Fruit fly (Drosophila melanogaster): ENCODE data around the gene CG14518.

The CG14518 gene

dm6 chr3R:29038960-29039581 lies 14.3 kb downstream of the CG14518 start, which contains the start of the genes Slu7 and Pkc98E (continued):
- TF ChIP-seq CG13775 (GFP tag; optimal IDR thresholded peaks at IDR 0.05) (peak; percentile 9), pum (GFP tag; optimal IDR thresholded peaks at IDR 0.05) (peak; percentile 52), zf30C (GFP tag; optimal IDR thresholded peaks at IDR 0.05) (no peak), Dp (GFP tag; optimal IDR thresholded peaks at IDR 0.05) (peak; percentile 23), CHES-1-like (GFP tag; optimal IDR thresholded peaks at IDR 0.05) (peak; percentile 66), Rfx (GFP tag; IDR thresholded peaks at IDR 0.05) (peak; percentile 89), disco-r (GFP tag; optimal IDR thresholded peaks at IDR 0.05) (no peak), B-H2 (GFP tag; optimal IDR thresholded peaks at IDR 0.05) (peak; percentile 80), sima (GFP tag; optimal IDR thresholded peaks at IDR 0.05) (no peak), Nf-YB (GFP tag; optimal IDR thresholded peaks at IDR 0.05) (no peak), CG18262 (tag; optimal IDR thresholded peaks at IDR 0.05) (no peak), ase (GFP tag; IDR thresholded peaks at IDR 0.05) (no peak), Hr39 (optimal IDR thresholded peaks at IDR 0.05) (no peak), chinmo (GFP tag; IDR thresholded peaks at IDR 0.05; ENCODE audit: partially characterized antibody) (peak; percentile 91; the same call in 3 of the 4 replicates), pita (GFP tag; optimal IDR thresholded peaks at IDR 0.05) (no peak), prd (optimal IDR thresholded peaks at IDR 0.05) (no peak), prd (GFP tag; IDR thresholded peaks at IDR 0.05) (peak; percentile 76), Camta (GFP tag; optimal IDR thresholded peaks at IDR 0.05) (peak; percentile 39), Jarid2 (GFP tag; optimal IDR thresholded peaks at IDR 0.05) (no peak), fu2 (GFP tag; optimal IDR thresholded peaks at IDR 0.05) (peak; percentile 71), Awh (GFP tag; IDR thresholded peaks at IDR 0.05) (no peak), CG13296 (GFP tag; optimal IDR thresholded peaks at IDR 0.05) (peak; percentile 10), Gsc (GFP tag; IDR thresholded peaks at IDR 0.05) (no peak), CG30020 (tag; optimal IDR thresholded peaks at IDR 0.05) (peak; percentile 10), NC2β (GFP tag; optimal IDR thresholded peaks at IDR 0.05) (peak; percentile 37), ci (GFP tag; IDR thresholded peaks at IDR 0.05) (peak; percentile 47; the same call in 1 of the 3 replicates), HLH3B (GFP tag; IDR thresholded peaks at IDR 0.05) (0 out of 2 replicates have a peak, but pooled peaks have one; percentile 29), tin (GFP tag; optimal IDR thresholded peaks at IDR 0.05) (peak; percentile 70), Opbp (GFP tag; IDR thresholded peaks at IDR 0.05; ENCODE audit: partially characterized antibody) (peak; percentile 91), lab (GFP tag; optimal IDR thresholded peaks at IDR 0.05) (peak; percentile 77), Sox102F (GFP tag; optimal IDR thresholded peaks at IDR 0.05) (peak; percentile 19), chm (GFP tag; IDR thresholded peaks at IDR 0.05) (peak; percentile 22; the same call in 1 of the 2 replicates), Hey (tag; optimal IDR thresholded peaks at IDR 0.05) (no peak), her (GFP tag; optimal IDR thresholded peaks at IDR 0.05) (peak; percentile 60)

dm6 chr3R:29039704-29040430 lies 15.1 kb downstream of the CG14518 start:
- peak; percentile 8 for TF ChIP-seq CG8924 (tag; optimal IDR thresholded peaks at IDR 0.05)
- peak; percentile 32 for TF ChIP-seq scrt (GFP tag; optimal IDR thresholded peaks at IDR 0.05)
- peak; percentile 37 for TF ChIP-seq Sox102F (GFP tag; optimal IDR thresholded peaks at IDR 0.05)
- TF ChIP-seq CG17802 (tag; optimal IDR thresholded peaks at IDR 0.05), result peak; percentile 2
- TF ChIP-seq NK7.1 (GFP tag; optimal IDR thresholded peaks at IDR 0.05), result no peak
- peak; percentile 17 for TF ChIP-seq phol (tag; optimal IDR thresholded peaks at IDR 0.05)
- no peak for TF ChIP-seq chm (GFP tag; IDR thresholded peaks at IDR 0.05)
- no peak for TF ChIP-seq trh (GFP tag; optimal IDR thresholded peaks at IDR 0.05)
- no peak for TF ChIP-seq CG31388 (GFP tag; optimal IDR thresholded peaks at IDR 0.05)
- no peak for TF ChIP-seq Sox100B (GFP tag; optimal IDR thresholded peaks at IDR 0.05)
- TF ChIP-seq tin (GFP tag; optimal IDR thresholded peaks at IDR 0.05), result peak; percentile 63
- peak; percentile 65 for TF ChIP-seq lilli (GFP tag; optimal IDR thresholded peaks at IDR 0.05)
- no peak for TF ChIP-seq Spps (tag; optimal IDR thresholded peaks at IDR 0.05)
- TF ChIP-seq CG8089 (GFP tag; optimal IDR thresholded peaks at IDR 0.05), result peak; percentile 21
- TF ChIP-seq CG2678 (tag; optimal IDR thresholded peaks at IDR 0.05), result peak; percentile 24
- peak; percentile 16; the same call in 1 of the 2 replicates for TF ChIP-seq lmd (GFP tag; IDR thresholded peaks at IDR 0.05)
- TF ChIP-seq CG18011 (GFP tag; optimal IDR thresholded peaks at IDR 0.05), result peak; percentile 38
- TF ChIP-seq Dbx (GFP tag; IDR thresholded peaks at IDR 0.05), result no peak
- no peak for TF ChIP-seq CG12219 (GFP tag; optimal IDR thresholded peaks at IDR 0.05)

All from whole organism, embryonic.